Worm (Caenorhabditis elegans) whole organism, L4 larva: Measurements from ENCODE around the gene B0393.7.

ENCODE experiments used
- F49E8.2 ChIP-seq: sonication (generic microtip); optimal IDR thresholded peaks from 2 replicates; lab custom pipeline; 2016; ENCODE audit warnings: missing compliant biosample characterization, mild to moderate bottlenecking, missing genetic modification characterization, borderline replicate concordance
- aly-2 ChIP-seq: sonication (generic microtip); optimal IDR thresholded peaks from 2 replicates; lab custom pipeline; 2018; ENCODE audit warnings: missing biosample characterization, missing genetic modification characterization
- arid-1 ChIP-seq: fragments of 200-800 bp; sonication (Bioruptor generic); conservative IDR thresholded peaks from 2 replicates; pipeline ENCODE4 v1.3.6; 2022; ENCODE audit warnings: missing genetic modification reagents, missing genetic modification characterization, missing compliant biosample characterization
- ces-1 ChIP-seq: fragments of 150-350 bp; sonication (generic microtip); optimal IDR thresholded peaks from 4 replicates; lab custom pipeline; 2014; ENCODE audit warnings: missing biosample characterization, missing genetic modification reagents, missing genetic modification characterization
- hif-1 ChIP-seq, 2 experiments: sonication (generic microtip); optimal IDR thresholded peaks; 2 replicates each; lab custom pipeline; 2016 to 2017; ENCODE audit warnings: missing compliant biosample characterization in 2 of 2, missing genetic modification characterization in 2 of 2, missing genetic modification reagents in 2 of 2, missing genotype in 2 of 2, mild to moderate bottlenecking in 1 of 2
- jun-1 ChIP-seq: fragments of 150-350 bp; optimal IDR thresholded peaks from 2 replicates; lab custom pipeline; 2014; ENCODE audit warnings: missing biosample characterization, missing genetic modification reagents, missing genetic modification characterization
- lin-13 ChIP-seq: fragments of 150-350 bp; optimal IDR thresholded peaks from 2 replicates; lab custom pipeline; 2014; ENCODE audit warnings: missing biosample characterization, missing genetic modification reagents, missing genetic modification characterization
- nhr-11 ChIP-seq: fragments of 150-350 bp; optimal IDR thresholded peaks from 2 replicates; lab custom pipeline; 2014; ENCODE audit warnings: missing biosample characterization, missing genetic modification characterization
- nhr-6 ChIP-seq: fragments of 150-350 bp; optimal IDR thresholded peaks from 2 replicates; lab custom pipeline; 2014; ENCODE audit warnings: missing biosample characterization, missing genetic modification characterization
- skn-1 ChIP-seq: fragments of 150-350 bp; optimal IDR thresholded peaks from 2 replicates; lab custom pipeline; 2014; ENCODE audit warnings: missing biosample characterization, missing genetic modification characterization
- spr-3 ChIP-seq: fragments of 200-800 bp; sonication (Bioruptor generic); optimal IDR thresholded peaks from 2 replicates; lab custom pipeline; 2018; ENCODE audit warnings: mild to moderate bottlenecking, missing genetic modification characterization, missing compliant biosample characterization
- unc-39 ChIP-seq: sonication (generic microtip); optimal IDR thresholded peaks from 2 replicates; lab custom pipeline; 2017; ENCODE audit warnings: missing biosample characterization, missing genetic modification characterization
- vab-7 ChIP-seq: fragments of 200-800 bp; sonication (Bioruptor generic); IDR thresholded peaks from 2 replicates; pipeline ENCODE4 v1.3.6; 2022; ENCODE audit warnings: missing genetic modification reagents, missing genetic modification characterization, missing compliant biosample characterization

- no peak for TF ChIP-seq hif-1 (tag; optimal IDR thresholded peaks at IDR 0.05; lab: Kevin White, UChicago)
- TF ChIP-seq aly-2 (tag; lab: Kevin White, UChicago), result no peak
- TF ChIP-seq ces-1, result no peak
- no peak for TF ChIP-seq spr-3 (GFP tag; lab: Kevin White, UChicago)
- no peak for TF ChIP-seq arid-1 (GFP tag; lab: Robert Waterston, UW)
- TF ChIP-seq unc-39 (tag; lab: Kevin White, UChicago), result no peak
- TF ChIP-seq lin-13 (GFP tag; lab: Kevin White, UChicago), result no peak
- no peak for TF ChIP-seq skn-1
- TF ChIP-seq vab-7 (GFP tag; lab: Robert Waterston, UW), result no peak
- no peak for TF ChIP-seq jun-1
- TF ChIP-seq F49E8.2 (tag; lab: Kevin White, UChicago), result no peak
- no peak for TF ChIP-seq nhr-11
- TF ChIP-seq nhr-6, result no peak
Observed at ce11 chrIII:4762846-4763245, 15.1 kb downstream of the B0393.7 start.
